Fruit fly (Drosophila melanogaster) whole organism, embryonic: Measurements from ENCODE around the gene ohgt.

Experiments used
- Ada2b ChIP-seq: fragments of 200-800 bp; sonication (Bioruptor generic); IDR thresholded peaks from 2 replicates; pipeline ENCODE4 v1.3.6; 2022; ENCODE audit warnings: missing biosample characterization, missing genetic modification characterization
- Antp ChIP-seq: fragments of 200-800 bp; sonication (Bioruptor generic); optimal IDR thresholded peaks from 3 replicates; lab custom pipeline; 2016; ENCODE audit warnings: missing biosample characterization, missing genetic modification characterization
- BtbVII ChIP-seq: fragments of 200-800 bp; sonication (Bioruptor generic); optimal IDR thresholded peaks from 3 replicates; lab custom pipeline; 2017; ENCODE audit warnings: missing biosample characterization, mild to moderate bottlenecking, missing genetic modification characterization
- CG11695 ChIP-seq: fragments of 200-800 bp; sonication (Bioruptor generic); IDR thresholded peaks from 3 replicates; pipeline ENCODE4 v1.3.6; 2022; ENCODE audit warnings: missing biosample characterization, missing genetic modification characterization
- CG11696 ChIP-seq: fragments of 200-800 bp; sonication (Bioruptor generic); IDR thresholded peaks from 2 replicates; pipeline ENCODE4 v1.3.6; 2022; ENCODE audit warnings: missing biosample characterization, missing genetic modification characterization
- CG12299 ChIP-seq: fragments of 200-800 bp; sonication (Bioruptor generic); optimal IDR thresholded peaks from 2 replicates; lab custom pipeline; 2018; ENCODE audit warnings: missing biosample characterization, mild to moderate bottlenecking, missing genetic modification characterization
- CG12391 ChIP-seq: fragments of 200-800 bp; sonication (Bioruptor generic); optimal IDR thresholded peaks from 3 replicates; lab custom pipeline; 2018; ENCODE audit warnings: missing biosample characterization, mild to moderate bottlenecking, missing genetic modification characterization, moderate library complexity
- CG13424 ChIP-seq: fragments of 200-800 bp; sonication (Bioruptor generic); optimal IDR thresholded peaks from 2 replicates; lab custom pipeline; 2019; ENCODE audit warnings: missing biosample characterization, mild to moderate bottlenecking, missing genetic modification characterization, moderate library complexity
- CG15011 ChIP-seq: fragments of 200-800 bp; sonication (Bioruptor generic); optimal IDR thresholded peaks from 3 replicates; lab custom pipeline; 2018; ENCODE audit warnings: missing biosample characterization, mild to moderate bottlenecking, missing genetic modification characterization
- CG15479 ChIP-seq: fragments of 200-800 bp; sonication (Bioruptor generic); optimal IDR thresholded peaks from 3 replicates; lab custom pipeline; 2019; ENCODE audit warnings: missing biosample characterization, mild to moderate bottlenecking, missing genetic modification characterization, moderate library complexity
- CG15514 ChIP-seq: fragments of 200-800 bp; sonication (Bioruptor generic); optimal IDR thresholded peaks from 3 replicates; lab custom pipeline; 2017; ENCODE audit warnings: missing biosample characterization, missing genetic modification characterization, mild to moderate bottlenecking, moderate library complexity, missing genetic modification reagents
- CG17359 ChIP-seq: fragments of 200-800 bp; sonication (Bioruptor generic); optimal IDR thresholded peaks from 3 replicates; lab custom pipeline; 2018; ENCODE audit warnings: missing biosample characterization, mild to moderate bottlenecking, missing genetic modification characterization, moderate library complexity
- CG1832 ChIP-seq: fragments of 200-800 bp; sonication (Bioruptor generic); optimal IDR thresholded peaks from 2 replicates; lab custom pipeline; 2017; ENCODE audit warnings: missing biosample characterization, mild to moderate bottlenecking, missing genetic modification characterization, inconsistent platforms
- CG2712 ChIP-seq: fragments of 200-800 bp; optimal IDR thresholded peaks from 3 replicates; lab custom pipeline; 2019; ENCODE audit warnings: missing biosample characterization, mild to moderate bottlenecking, missing genetic modification characterization, moderate library complexity
- CG30403 ChIP-seq: fragments of 200-800 bp; sonication (Bioruptor generic); optimal IDR thresholded peaks from 3 replicates; lab custom pipeline; 2016; ENCODE audit warnings: missing biosample characterization, missing genetic modification characterization
- CG4424 ChIP-seq: fragments of 200-800 bp; sonication (Bioruptor generic); optimal IDR thresholded peaks from 3 replicates; lab custom pipeline; 2016; ENCODE audit warnings: missing biosample characterization, missing genetic modification characterization
- CG4820 ChIP-seq: fragments of 200-800 bp; sonication (Bioruptor generic); optimal IDR thresholded peaks from 3 replicates; lab custom pipeline; 2016; ENCODE audit warnings: missing biosample characterization, missing genetic modification characterization
- CG8944 ChIP-seq: fragments of 200-800 bp; sonication (Bioruptor generic); optimal IDR thresholded peaks from 3 replicates; lab custom pipeline; 2016; ENCODE audit warnings: missing biosample characterization, missing genetic modification characterization
- CG9215 ChIP-seq: fragments of 200-800 bp; sonication (Bioruptor generic); IDR thresholded peaks from 2 replicates; pipeline ENCODE4 v1.3.6; 2022; ENCODE audit warnings: missing biosample characterization, missing genetic modification characterization
- CG9727 ChIP-seq: fragments of 200-800 bp; sonication (Bioruptor generic); optimal IDR thresholded peaks from 3 replicates; lab custom pipeline; 2017; ENCODE audit warnings: missing biosample characterization, mild to moderate bottlenecking, missing genetic modification characterization
- Camta ChIP-seq: fragments of 200-800 bp; sonication (Bioruptor generic); optimal IDR thresholded peaks from 2 replicates; lab custom pipeline; 2016; ENCODE audit warnings: missing biosample characterization, missing genetic modification characterization
- Drgx ChIP-seq: fragments of 200-800 bp; sonication (Bioruptor generic); IDR thresholded peaks from 2 replicates; pipeline ENCODE4 v1.3.6; 2022; ENCODE audit warnings: missing biosample characterization, missing genetic modification characterization
- Hr3 ChIP-seq: fragments of 200-800 bp; sonication (Bioruptor generic); optimal IDR thresholded peaks from 3 replicates; lab custom pipeline; 2016; ENCODE audit warnings: missing biosample characterization, missing genetic modification characterization
- Hr51 ChIP-seq, 2 experiments: fragments of 200-800 bp; sonication (Bioruptor generic); optimal IDR thresholded peaks; 2 replicates in 1 of 2; 3 replicates in 1 of 2; lab custom pipeline; 2016 to 2018; ENCODE audit warnings: missing biosample characterization in 2 of 2, missing genetic modification characterization in 2 of 2, mild to moderate bottlenecking in 1 of 2, moderate library complexity in 1 of 2
- Hsf ChIP-seq: fragments of 200-800 bp; sonication (Bioruptor generic); optimal IDR thresholded peaks from 3 replicates; lab custom pipeline; 2016; ENCODE audit warnings: missing biosample characterization, missing genetic modification characterization
- MTF-1 ChIP-seq: fragments of 200-800 bp; sonication (Bioruptor generic); optimal IDR thresholded peaks from 2 replicates; lab custom pipeline; 2018; ENCODE audit warnings: missing biosample characterization, mild to moderate bottlenecking, missing genetic modification characterization, borderline replicate concordance
- Mrtf ChIP-seq: fragments of 200-800 bp; sonication (Bioruptor generic); IDR thresholded peaks from 3 replicates; pipeline ENCODE4 v1.3.6; 2022; ENCODE audit warnings: missing biosample characterization, missing genetic modification characterization
- Neu2 ChIP-seq: fragments of 200-800 bp; sonication (Bioruptor generic); optimal IDR thresholded peaks from 3 replicates; lab custom pipeline; 2016; ENCODE audit warnings: missing biosample characterization, missing genetic modification characterization, borderline replicate concordance
- Rx ChIP-seq: fragments of 200-800 bp; sonication (Bioruptor generic); IDR thresholded peaks from 2 replicates; pipeline ENCODE4 v1.3.6; 2022; ENCODE audit warnings: missing biosample characterization, missing genetic modification characterization
- Sox102F ChIP-seq: fragments of 200-800 bp; sonication (Bioruptor generic); optimal IDR thresholded peaks from 2 replicates; lab custom pipeline; 2018; ENCODE audit warnings: missing biosample characterization, mild to moderate bottlenecking, missing genetic modification characterization, moderate library complexity
- Ssrp ChIP-seq: fragments of 200-800 bp; sonication (Bioruptor generic); optimal IDR thresholded peaks from 2 replicates; lab custom pipeline; 2018; ENCODE audit warnings: missing biosample characterization, mild to moderate bottlenecking, missing genetic modification characterization, moderate library complexity
- bab2 ChIP-seq: fragments of 200-800 bp; sonication (Bioruptor generic); optimal IDR thresholded peaks from 2 replicates; lab custom pipeline; 2016; ENCODE audit warnings: missing biosample characterization, missing genetic modification characterization
- chinmo ChIP-seq: fragments of 200-800 bp; sonication (Bioruptor generic); IDR thresholded peaks from 4 replicates; pipeline ENCODE4 v1.3.6; 2022; ENCODE audit warnings: missing biosample characterization, missing genetic modification characterization; ENCODE audit not compliant: partially characterized antibody
- dmrt99B ChIP-seq: fragments of 200-800 bp; sonication (Bioruptor generic); optimal IDR thresholded peaks from 2 replicates; lab custom pipeline; 2018; ENCODE audit warnings: missing biosample characterization, mild to moderate bottlenecking, missing genetic modification characterization, moderate library complexity
- ewg ChIP-seq: fragments of 200-800 bp; sonication (Bioruptor generic); optimal IDR thresholded peaks from 3 replicates; lab custom pipeline; 2017; ENCODE audit warnings: mild to moderate bottlenecking, missing biosample characterization, missing genetic modification reagents, missing genetic modification characterization
- ind ChIP-seq: fragments of 200-800 bp; sonication (Bioruptor generic); optimal IDR thresholded peaks from 3 replicates; lab custom pipeline; 2016; ENCODE audit warnings: missing biosample characterization, missing genetic modification characterization
- pb ChIP-seq: fragments of 200-800 bp; sonication (Bioruptor generic); optimal IDR thresholded peaks from 3 replicates; lab custom pipeline; 2016; ENCODE audit warnings: missing biosample characterization, missing genetic modification characterization
- phol ChIP-seq: fragments of 200-800 bp; sonication (Bioruptor generic); optimal IDR thresholded peaks from 3 replicates; lab custom pipeline; 2018; ENCODE audit warnings: missing biosample characterization, mild to moderate bottlenecking, missing genetic modification characterization, moderate library complexity
- prd ChIP-seq, 3 experiments: fragments of >200 bp in 2 of 3; fragments of 200-800 bp in 1 of 3; sonication (Bioruptor generic) in 1 of 3; optimal IDR thresholded peaks in 2 of 3; IDR thresholded peaks in 1 of 3; 2 replicates in 2 of 3; 3 replicates in 1 of 3; pipeline versions ENCODE4 v1.3.6 to Lab custom; 2017 to 2022; ENCODE audit warnings: missing biosample characterization in 1 of 3, missing genetic modification characterization in 1 of 3
- ro ChIP-seq: fragments of 200-800 bp; sonication (Bioruptor generic); IDR thresholded peaks from 2 replicates; pipeline ENCODE4 v1.3.6; 2022; ENCODE audit warnings: missing biosample characterization, missing genetic modification characterization
- sd ChIP-seq: fragments of 200-800 bp; sonication (Bioruptor generic); optimal IDR thresholded peaks from 3 replicates; lab custom pipeline; 2018; ENCODE audit warnings: missing biosample characterization, mild to moderate bottlenecking, missing genetic modification characterization, moderate library complexity
- sob ChIP-seq: fragments of 200-800 bp; sonication (Bioruptor generic); IDR thresholded peaks from 2 replicates; pipeline ENCODE4 v1.3.6; 2022; ENCODE audit warnings: missing biosample characterization, missing genetic modification characterization
- ssp ChIP-seq: fragments of 200-800 bp; sonication (Bioruptor generic); IDR thresholded peaks from 2 replicates; pipeline ENCODE4 v1.3.6; 2022; ENCODE audit warnings: missing biosample characterization, missing genetic modification characterization
- tgo ChIP-seq: fragments of 200-800 bp; sonication (Bioruptor generic); IDR thresholded peaks from 3 replicates; pipeline ENCODE4 v1.3.6; 2022; ENCODE audit warnings: missing biosample characterization, missing genetic modification characterization
- usp ChIP-seq: fragments of >200 bp; optimal IDR thresholded peaks from 2 replicates; lab custom pipeline; 2017; ENCODE audit warnings: missing biosample characterization, missing genetic modification characterization
- wek ChIP-seq: fragments of 200-800 bp; sonication (Bioruptor generic); optimal IDR thresholded peaks from 3 replicates; lab custom pipeline; 2018; ENCODE audit warnings: missing biosample characterization, mild to moderate bottlenecking, missing genetic modification characterization, moderate library complexity
- zf30C ChIP-seq: fragments of 200-800 bp; sonication (Bioruptor generic); optimal IDR thresholded peaks from 3 replicates; lab custom pipeline; 2018; ENCODE audit warnings: missing biosample characterization, mild to moderate bottlenecking, missing genetic modification characterization

The ohgt gene

dm6 chr3R:10079267-10079987, 30.4 kb downstream of the ohgt start (continued):
- TF ChIP-seq dmrt99B (peak; percentile 57), Antp (GFP tag; lab: Kevin White, UChicago) (peak; percentile 2), CG12299 (tag; lab: Kevin White, UChicago) (no peak), Hr51 (GFP tag; optimal IDR thresholded peaks at IDR 0.05; lab: Kevin White, UChicago) (peak in 1 of 2 experiments; percentile 51), sob (GFP tag; lab: Robert Waterston, UW) (0 out of 2 replicates have a peak, but pooled peaks have one; percentile 26), prd (optimal IDR thresholded peaks at IDR 0.05; lab: Kevin White, UChicago) (no peak), prd (GFP tag; IDR thresholded peaks at IDR 0.05; lab: Robert Waterston, UW) (peak; percentile 64), usp (GFP tag; lab: Kevin White, UChicago) (no peak), Mrtf (GFP tag; lab: Robert Waterston, UW) (0 out of 3 replicates have a peak, but pooled peaks have one; percentile 29), CG15514 (peak; percentile 4), Drgx (GFP tag; lab: Robert Waterston, UW) (peak; percentile 86), CG17359 (tag; lab: Kevin White, UChicago) (peak; percentile 45), bab2 (peak; percentile 11), BtbVII (no peak), MTF-1 (GFP tag; lab: Kevin White, UChicago) (no peak), chinmo (GFP tag; lab: Robert Waterston, UW) (peak; percentile 72; the same call in 2 of the 4 replicates), CG2712 (tag; lab: Kevin White, UChicago) (peak; percentile 45), pb (no peak), Rx (peak; percentile 14; the same call in 1 of the 2 replicates), ro (GFP tag; lab: Robert Waterston, UW) (0 out of 2 replicates have a peak, but pooled peaks have one; percentile 17), CG1832 (GFP tag; lab: Kevin White, UChicago) (peak; percentile 58), zf30C (GFP tag; lab: Kevin White, UChicago) (no peak), Ssrp (tag; lab: Kevin White, UChicago) (peak; percentile 25), CG8944 (GFP tag; lab: Kevin White, UChicago) (peak; percentile 2), CG12391 (tag; lab: Kevin White, UChicago) (peak; percentile 23), CG15011 (GFP tag; lab: Kevin White, UChicago) (no peak), ewg (GFP tag; lab: Kevin White, UChicago) (peak; percentile 17), CG13424 (tag; lab: Kevin White, UChicago) (peak; percentile 8), Ada2b (GFP tag; lab: Robert Waterston, UW) (peak; percentile 34; the same call in 1 of the 2 replicates), CG4424 (no peak), CG11695 (GFP tag; lab: Robert Waterston, UW) (0 out of 3 replicates have a peak, but pooled peaks have one; percentile 35), CG15479 (GFP tag; lab: Kevin White, UChicago) (no peak), phol (tag; lab: Kevin White, UChicago) (peak; percentile 42), Camta (peak; percentile 33), CG4820 (GFP tag; lab: Kevin White, UChicago) (peak; percentile 15), Hr3 (GFP tag; lab: Kevin White, UChicago) (no peak), wek (GFP tag; lab: Kevin White, UChicago) (no peak), CG9215 (no peak), Neu2 (GFP tag; lab: Kevin White, UChicago) (peak; percentile 3), ssp (GFP tag; lab: Robert Waterston, UW) (0 out of 2 replicates have a peak, but pooled peaks have one; percentile 19), Sox102F (GFP tag; lab: Kevin White, UChicago) (peak; percentile 73), Hsf (GFP tag; lab: Kevin White, UChicago) (no peak), CG30403 (GFP tag; lab: Kevin White, UChicago) (peak; percentile 38), ind (GFP tag; lab: Kevin White, UChicago) (peak; percentile 30), CG9727 (GFP tag; lab: Kevin White, UChicago) (peak; percentile 35), tgo (peak; percentile 30; the same call in 1 of the 3 replicates), CG11696 (peak; percentile 43; the same call in 1 of the 2 replicates), sd (no peak)
